Fruit fly (Drosophila melanogaster) whole organism, wandering third instar larva: ENCODE results near the gene Trpml.
A peak's percentile ranks its signal among the peaks of the same experiment; 100 is the strongest.

ENCODE experiments used
- CG32264 ChIP-seq: fragments of 200-800 bp; sonication (Bioruptor generic); optimal IDR thresholded peaks from 2 replicates; lab custom pipeline; 2016; ENCODE audit warnings: missing biosample characterization, missing genetic modification characterization
- CG9705 ChIP-seq: fragments of 200-800 bp; sonication (Bioruptor generic); optimal IDR thresholded peaks from 2 replicates; lab custom pipeline; 2018; ENCODE audit warnings: missing biosample characterization, mild to moderate bottlenecking, missing genetic modification characterization
- CrebA ChIP-seq: fragments of 200-800 bp; sonication (Bioruptor generic); optimal IDR thresholded peaks from 2 replicates; lab custom pipeline; 2016; ENCODE audit warnings: missing biosample characterization, mild to moderate bottlenecking, missing genetic modification characterization, borderline replicate concordance
- Dfd ChIP-seq: fragments of >200 bp; optimal IDR thresholded peaks from 2 replicates; lab custom pipeline; 2017; ENCODE audit warnings: missing biosample characterization, missing genetic modification characterization
- Dif ChIP-seq: fragments of 200-275, 200-300 bp; sonication (Bioruptor generic); optimal IDR thresholded peaks from 2 replicates; lab custom pipeline; 2018; ENCODE audit warnings: missing biosample characterization, missing genetic modification characterization; ENCODE audit not compliant: partially characterized antibody
- GATAd ChIP-seq: sonication (Bioruptor generic); optimal IDR thresholded peaks from 2 replicates; lab custom pipeline; 2016; ENCODE audit warnings: missing biosample characterization, missing genetic modification characterization
- HLH106 ChIP-seq: fragments of 200-800 bp; optimal IDR thresholded peaks from 3 replicates; lab custom pipeline; 2019; ENCODE audit warnings: missing biosample characterization, mild to moderate bottlenecking, missing genetic modification characterization, moderate library complexity
- Hnf4 ChIP-seq: fragments of 200-800 bp; sonication (Bioruptor generic); optimal IDR thresholded peaks from 2 replicates; lab custom pipeline; 2016; ENCODE audit warnings: missing biosample characterization, mild to moderate bottlenecking, missing genetic modification characterization
- Hr78 ChIP-seq: fragments of >200 bp; optimal IDR thresholded peaks from 2 replicates; lab custom pipeline; 2017; ENCODE audit warnings: missing biosample characterization, missing genetic modification characterization
- Hr83 ChIP-seq: fragments of 200-300 bp; sonication (Bioruptor generic); optimal IDR thresholded peaks from 2 replicates; lab custom pipeline; 2016; ENCODE audit warnings: missing biosample characterization, mild to moderate bottlenecking, missing genetic modification characterization, moderate library complexity; ENCODE audit not compliant: poor library complexity, severe bottlenecking
- Mio ChIP-seq: sonication (Bioruptor generic); optimal IDR thresholded peaks from 2 replicates; lab custom pipeline; 2016; ENCODE audit warnings: missing biosample characterization, missing genetic modification characterization
- N ChIP-seq: fragments of >200 bp; optimal IDR thresholded peaks from 2 replicates; lab custom pipeline; 2018; ENCODE audit warnings: missing biosample characterization, missing external identifiers, missing genetic modification characterization
- OdsH ChIP-seq: fragments of 200-800 bp; sonication (Bioruptor generic); optimal IDR thresholded peaks from 2 replicates; lab custom pipeline; 2016; ENCODE audit warnings: missing biosample characterization, mild to moderate bottlenecking, missing genetic modification characterization
- Rel ChIP-seq, 2 experiments: fragments of 200-800 bp; sonication (Bioruptor generic) in 1 of 2; optimal IDR thresholded peaks; 2 replicates in 1 of 2; 3 replicates in 1 of 2; lab custom pipeline; 2016 to 2019; ENCODE audit warnings: mild to moderate bottlenecking in 2 of 2, missing biosample characterization in 2 of 2, missing genetic modification characterization in 2 of 2, moderate library complexity in 1 of 2
- Sp1 ChIP-seq: fragments of 200-800 bp; sonication (Bioruptor generic); optimal IDR thresholded peaks from 3 replicates; lab custom pipeline; 2019; ENCODE audit warnings: missing biosample characterization, mild to moderate bottlenecking, missing genetic modification characterization, moderate library complexity
- Vsx2 ChIP-seq: fragments of 200-300, 225-300 bp; sonication (Bioruptor generic); optimal IDR thresholded peaks from 2 replicates; lab custom pipeline; 2018; ENCODE audit warnings: missing biosample characterization, missing genetic modification characterization; ENCODE audit not compliant: partially characterized antibody
- br ChIP-seq: fragments of 200-800 bp; sonication (Bioruptor generic); optimal IDR thresholded peaks from 2 replicates; lab custom pipeline; 2016; ENCODE audit warnings: missing biosample characterization, missing genetic modification characterization
- brk ChIP-seq: fragments of 200-800 bp; sonication (Bioruptor generic); optimal IDR thresholded peaks from 2 replicates; lab custom pipeline; 2016; ENCODE audit warnings: missing biosample characterization, mild to moderate bottlenecking, missing genetic modification characterization
- dl ChIP-seq, 2 experiments: fragments of 175-275, 200-275 bp in 1 of 2; fragments of 200-275 bp in 1 of 2; sonication (Bioruptor generic); optimal IDR thresholded peaks; lab custom pipeline; 2018; ENCODE audit warnings: mild to moderate bottlenecking in 2 of 2, missing biosample characterization in 2 of 2, missing genetic modification characterization in 2 of 2, moderate library complexity in 2 of 2; ENCODE audit not compliant: partially characterized antibody in 2 of 2, insufficient read depth in 1 of 2
- dsf ChIP-seq: sonication (Bioruptor generic); optimal IDR thresholded peaks from 2 replicates; lab custom pipeline; 2016; ENCODE audit warnings: missing biosample characterization, missing genetic modification characterization, borderline replicate concordance
- ey ChIP-seq: fragments of 200-800 bp; sonication (Bioruptor generic); optimal IDR thresholded peaks from 2 replicates; lab custom pipeline; 2016; ENCODE audit warnings: missing biosample characterization, missing genetic modification characterization
- foxo ChIP-seq, 2 experiments: fragments of 200-800 bp; sonication (Bioruptor generic); optimal IDR thresholded peaks; 2 replicates in 1 of 2; 3 replicates in 1 of 2; lab custom pipeline; 2016 to 2017; ENCODE audit warnings: missing biosample characterization in 2 of 2, missing genetic modification characterization in 2 of 2
- fru ChIP-seq: fragments of 200-800 bp; sonication (Bioruptor generic); optimal IDR thresholded peaks from 3 replicates; lab custom pipeline; 2016; ENCODE audit warnings: missing biosample characterization, mild to moderate bottlenecking, missing genetic modification characterization
- h ChIP-seq: fragments of 200-800 bp; sonication (Bioruptor generic); optimal IDR thresholded peaks from 3 replicates; lab custom pipeline; 2016; ENCODE audit warnings: missing biosample characterization, mild to moderate bottlenecking, missing genetic modification characterization
- jim ChIP-seq: fragments of 175-275, 200-325 bp; sonication (Bioruptor generic); optimal IDR thresholded peaks from 2 replicates; lab custom pipeline; 2016; ENCODE audit warnings: missing biosample characterization, mild to moderate bottlenecking, missing genetic modification characterization
- lola ChIP-seq: fragments of >200 bp; optimal IDR thresholded peaks from 2 replicates; lab custom pipeline; 2017; ENCODE audit warnings: missing biosample characterization, missing genetic modification characterization
- pan ChIP-seq: fragments of >200 bp; optimal IDR thresholded peaks from 2 replicates; lab custom pipeline; 2017
- psq ChIP-seq: fragments of 200-800 bp; sonication (Bioruptor generic); optimal IDR thresholded peaks from 3 replicates; lab custom pipeline; 2017; ENCODE audit warnings: missing biosample characterization, mild to moderate bottlenecking, missing genetic modification characterization, moderate library complexity
- rgr ChIP-seq: fragments of 200-800 bp; sonication (Bioruptor generic); optimal IDR thresholded peaks from 3 replicates; lab custom pipeline; 2016; ENCODE audit warnings: missing biosample characterization, mild to moderate bottlenecking, missing genetic modification characterization
- sage ChIP-seq: fragments of 200-800 bp; sonication (Bioruptor generic); optimal IDR thresholded peaks from 2 replicates; lab custom pipeline; 2016; ENCODE audit warnings: missing biosample characterization, mild to moderate bottlenecking, missing genetic modification characterization
- sv ChIP-seq: fragments of 200-800 bp; sonication (Bioruptor generic); optimal IDR thresholded peaks from 3 replicates; lab custom pipeline; 2016; ENCODE audit warnings: missing biosample characterization, missing genetic modification characterization
- tai ChIP-seq: sonication (Bioruptor generic); optimal IDR thresholded peaks from 2 replicates; lab custom pipeline; 2016; ENCODE audit warnings: missing biosample characterization, missing genetic modification characterization
- usp ChIP-seq: fragments of >200 bp; optimal IDR thresholded peaks from 2 replicates; lab custom pipeline; 2017; ENCODE audit warnings: missing biosample characterization, missing genetic modification characterization
- woc ChIP-seq: sonication (Bioruptor generic); optimal IDR thresholded peaks from 2 replicates; lab custom pipeline; 2016; ENCODE audit warnings: missing biosample characterization, mild to moderate bottlenecking, missing genetic modification characterization

Gene Trpml

dm6 chr3L:19682902-19683301 is 35.2 kb downstream of the Trpml start:
- TF ChIP-seq Dif (GFP tag; lab: Kevin White, UChicago) (peak; percentile 84), Vsx2 (peak; percentile 64), psq (GFP tag; lab: Kevin White, UChicago) (no peak)

- peak; percentile 56 for TF ChIP-seq h
- TF ChIP-seq psq (GFP tag; lab: Kevin White, UChicago): peak; percentile 12
- TF ChIP-seq foxo (GFP tag; optimal IDR thresholded peaks at IDR 0.05; lab: Kevin White, UChicago): peak in 1 of 2 experiments; percentile 65
- TF ChIP-seq tai (GFP tag; lab: Kevin White, UChicago): no peak
- TF ChIP-seq HLH106 (tag; lab: Kevin White, UChicago): peak; percentile 48
- TF ChIP-seq Sp1: peak; percentile 48
- no peak for TF ChIP-seq Hr78 (GFP tag; lab: Kevin White, UChicago)
- peak; percentile 8 for TF ChIP-seq rgr (GFP tag; lab: Kevin White, UChicago)
- TF ChIP-seq jim (GFP tag; lab: Kevin White, UChicago): no peak
- TF ChIP-seq Hr83 (GFP tag; lab: Kevin White, UChicago): no peak
- peak; percentile 48 for TF ChIP-seq woc
- TF ChIP-seq CG9705 (GFP tag; lab: Kevin White, UChicago): peak; percentile 4
- peak; percentile 61 for TF ChIP-seq Dfd (GFP tag; lab: Kevin White, UChicago)
- TF ChIP-seq fru (GFP tag; lab: Kevin White, UChicago): peak; percentile 68
- TF ChIP-seq usp: no peak
- TF ChIP-seq, all 38 proteins: peak for 10
These were observed 42.1 kb downstream of the Trpml start for dm6 chr3L:19676050-19676449.

dm6 chr3L:19674317-19674716 is 43.8 kb downstream of the Trpml start:
- TF ChIP-seq br (GFP tag; lab: Kevin White, UChicago) (peak; percentile 25), foxo (GFP tag; optimal IDR thresholded peaks at IDR 0.05; lab: Kevin White, UChicago) (peak in 1 of 2 experiments; percentile 42), h (peak; percentile 59), ey (GFP tag; lab: Kevin White, UChicago) (peak; percentile 40), Hnf4 (GFP tag; lab: Kevin White, UChicago) (peak; percentile 21), tai (GFP tag; lab: Kevin White, UChicago) (no peak), OdsH (GFP tag; lab: Kevin White, UChicago) (peak; percentile 14), Mio (GFP tag; lab: Kevin White, UChicago) (no peak), HLH106 (tag; lab: Kevin White, UChicago) (peak; percentile 47), CG32264 (GFP tag; lab: Kevin White, UChicago) (no peak), woc (peak; percentile 0), fru (GFP tag; lab: Kevin White, UChicago) (peak; percentile 47), dsf (GFP tag; lab: Kevin White, UChicago) (no peak), Sp1 (peak; percentile 3), rgr (GFP tag; lab: Kevin White, UChicago) (peak; percentile 35), dl (GFP tag; optimal IDR thresholded peaks at IDR 0.05; lab: Kevin White, UChicago; ENCODE audit: insufficient read depth in 1 of 2, partially characterized antibody in 2 of 2) (no peak)

- no peak for TF ChIP-seq ey (GFP tag; lab: Kevin White, UChicago)
- TF ChIP-seq foxo (GFP tag; optimal IDR thresholded peaks at IDR 0.05; lab: Kevin White, UChicago): no peak
- TF ChIP-seq Dif (GFP tag; lab: Kevin White, UChicago): no peak
- no peak for TF ChIP-seq psq (GFP tag; lab: Kevin White, UChicago)
- TF ChIP-seq pan: no peak
- TF ChIP-seq, all 38 proteins: peak for 0
These were observed 47.6 kb downstream of the Trpml start for dm6 chr3L:19670492-19670891.

dm6 chr3L:19665059-19665626 is 53.0 kb downstream of the Trpml start:
- TF ChIP-seq dl (GFP tag; optimal IDR thresholded peaks at IDR 0.05; lab: Kevin White, UChicago; ENCODE audit: insufficient read depth in 1 of 2, partially characterized antibody in 2 of 2) (no peak), tai (GFP tag; lab: Kevin White, UChicago) (no peak), brk (GFP tag; lab: Kevin White, UChicago) (no peak), N (GFP tag; lab: Kevin White, UChicago) (no peak), Dif (GFP tag; lab: Kevin White, UChicago) (no peak), Rel (GFP tag; optimal IDR thresholded peaks at IDR 0.05; lab: Kevin White, UChicago) (no peak), Rel (tag; optimal IDR thresholded peaks at IDR 0.05; lab: Kevin White, UChicago) (no peak), Vsx2 (no peak), HLH106 (tag; lab: Kevin White, UChicago) (no peak), foxo (GFP tag; optimal IDR thresholded peaks at IDR 0.05; lab: Kevin White, UChicago) (no peak), sv (GFP tag; lab: Kevin White, UChicago) (no peak), psq (GFP tag; lab: Kevin White, UChicago) (no peak), br (GFP tag; lab: Kevin White, UChicago) (no peak), usp (no peak), Mio (GFP tag; lab: Kevin White, UChicago) (no peak), CrebA (GFP tag; lab: Kevin White, UChicago) (no peak), Hnf4 (GFP tag; lab: Kevin White, UChicago) (no peak), lola (GFP tag; lab: Kevin White, UChicago) (no peak), sage (GFP tag; lab: Kevin White, UChicago) (no peak), GATAd (GFP tag; lab: Kevin White, UChicago) (no peak)
